Fruit fly (Drosophila melanogaster): ENCODE data around the gene RhoGAP19D.
A peak's percentile ranks its signal among the peaks of the same experiment; 100 is the strongest.

RhoGAP19D gene

dm6 chrX:20433345-20434332 is 76.9 kb downstream of the RhoGAP19D start, which contains the start of gene CG1695:
Gene CG1695 (plus strand): TSS chrX:20433950.
- TF ChIP-seq Myc (optimal IDR thresholded peaks at IDR 0.05) (no peak), N (GFP tag; optimal IDR thresholded peaks at IDR 0.05) (peak; percentile 26), Dfd (GFP tag; optimal IDR thresholded peaks at IDR 0.05) (no peak), Hr83 (GFP tag; optimal IDR thresholded peaks at IDR 0.05; ENCODE audit: poor library complexity, severe bottlenecking) (no peak), woc (GFP tag; optimal IDR thresholded peaks at IDR 0.05) (peak; percentile 10), Hnf4 (GFP tag; optimal IDR thresholded peaks at IDR 0.05) (no peak), CG32264 (GFP tag; optimal IDR thresholded peaks at IDR 0.05) (no peak), dmrt93B (GFP tag; optimal IDR thresholded peaks at IDR 0.05) (no peak), usp (GFP tag; optimal IDR thresholded peaks at IDR 0.05) (no peak), HLH106 (tag; optimal IDR thresholded peaks at IDR 0.05) (peak; percentile 35), dl (GFP tag; optimal IDR thresholded peaks at IDR 0.05; ENCODE audit: insufficient read depth in 1 of 2, partially characterized antibody in 2 of 2) (no peak), rgr (GFP tag; optimal IDR thresholded peaks at IDR 0.05) (no peak)

- peak; percentile 76 for TF ChIP-seq CG32264 (GFP tag; optimal IDR thresholded peaks at IDR 0.05)
- TF ChIP-seq HLH106 (tag; optimal IDR thresholded peaks at IDR 0.05), result peak; percentile 91
- peak; percentile 89 for TF ChIP-seq CG9705 (GFP tag; optimal IDR thresholded peaks at IDR 0.05)
- no peak for TF ChIP-seq dsf (GFP tag; optimal IDR thresholded peaks at IDR 0.05; ENCODE audit: borderline replicate concordance)
- no peak for TF ChIP-seq br (GFP tag; optimal IDR thresholded peaks at IDR 0.05)
- TF ChIP-seq CrebA (GFP tag; optimal IDR thresholded peaks at IDR 0.05; ENCODE audit: borderline replicate concordance), result no peak
- TF ChIP-seq Jra (GFP tag; optimal IDR thresholded peaks at IDR 0.05), result peak; percentile 44
- no peak for TF ChIP-seq Mio (GFP tag; optimal IDR thresholded peaks at IDR 0.05)
- peak; percentile 84 for TF ChIP-seq dmrt93B (GFP tag; optimal IDR thresholded peaks at IDR 0.05)
- no peak for TF ChIP-seq GATAd (GFP tag; optimal IDR thresholded peaks at IDR 0.05)
- TF ChIP-seq Hnf4 (GFP tag; optimal IDR thresholded peaks at IDR 0.05), result no peak
- no peak for TF ChIP-seq Myc (optimal IDR thresholded peaks at IDR 0.05)
- TF ChIP-seq OdsH (GFP tag; optimal IDR thresholded peaks at IDR 0.05), result peak; percentile 70
- no peak for TF ChIP-seq Hr78 (GFP tag; optimal IDR thresholded peaks at IDR 0.05)
- no peak for TF ChIP-seq sage (GFP tag; optimal IDR thresholded peaks at IDR 0.05)
- peak; percentile 97 for TF ChIP-seq woc (GFP tag; optimal IDR thresholded peaks at IDR 0.05)
- TF ChIP-seq h (GFP tag; optimal IDR thresholded peaks at IDR 0.05), result peak; percentile 91
- peak; percentile 87 for TF ChIP-seq fru (GFP tag; optimal IDR thresholded peaks at IDR 0.05)
- peak; percentile 29 to 86 for TF ChIP-seq foxo (GFP tag; optimal IDR thresholded peaks at IDR 0.05)
- peak; percentile 80 for TF ChIP-seq Sp1 (GFP tag; optimal IDR thresholded peaks at IDR 0.05)
- no peak for TF ChIP-seq jim (GFP tag; optimal IDR thresholded peaks at IDR 0.05)
- peak; percentile 83 for TF ChIP-seq rgr (GFP tag; optimal IDR thresholded peaks at IDR 0.05)
- peak; percentile 82 for TF ChIP-seq ey (GFP tag; optimal IDR thresholded peaks at IDR 0.05)
- peak; percentile 20 for TF ChIP-seq sv (GFP tag; optimal IDR thresholded peaks at IDR 0.05)
- no peak for TF ChIP-seq brk (GFP tag; optimal IDR thresholded peaks at IDR 0.05)
- no peak for TF ChIP-seq lola (GFP tag; optimal IDR thresholded peaks at IDR 0.05)
- TF ChIP-seq Dfd (GFP tag; optimal IDR thresholded peaks at IDR 0.05), result no peak
- TF ChIP-seq psq (GFP tag; optimal IDR thresholded peaks at IDR 0.05), result peak; percentile 65
- no peak for TF ChIP-seq Rel (GFP tag; optimal IDR thresholded peaks at IDR 0.05)
- peak; percentile 63 for TF ChIP-seq Rel (tag; optimal IDR thresholded peaks at IDR 0.05)
- TF ChIP-seq Hr83 (GFP tag; optimal IDR thresholded peaks at IDR 0.05; ENCODE audit: poor library complexity, severe bottlenecking), result no peak
Observed at dm6 chrX:20429482-20430204, 80.9 kb downstream of the RhoGAP19D start, which contains the start of the genes CG11710 and mal. Gene CG11710 (minus strand): TSS chrX:20429673. Gene mal (plus strand): TSS chrX:20429675.

- TF ChIP-seq N (GFP tag; optimal IDR thresholded peaks at IDR 0.05) (no peak), rgr (GFP tag; optimal IDR thresholded peaks at IDR 0.05) (peak; percentile 49)
Observed at dm6 chrX:20426818-20427217, 83.7 kb downstream of the RhoGAP19D start, which contains the start of gene CG15456. Gene CG15456 (minus strand): TSS chrX:20427042.

Measured in whole organism, wandering third instar larva.